Worm (Caenorhabditis elegans) whole organism, late embryonic: Measurements from ENCODE around the gene T24D8.6.

Source experiments
- K02D7.2 ChIP-seq: sonication (generic microtip); optimal IDR thresholded peaks from 2 replicates; lab custom pipeline; 2017; ENCODE audit warnings: mild to moderate bottlenecking, missing genetic modification characterization, missing compliant biosample characterization
- T23F11.4 ChIP-seq: fragments of 200-800 bp; sonication (Bioruptor generic); optimal IDR thresholded peaks from 2 replicates; lab custom pipeline; 2018; ENCODE audit warnings: mild to moderate bottlenecking, missing genetic modification characterization, missing compliant biosample characterization
- ahr-1 ChIP-seq: sonication (generic microtip); optimal IDR thresholded peaks from 2 replicates; lab custom pipeline; 2016; ENCODE audit warnings: missing genetic modification characterization, missing compliant biosample characterization
- ceh-2 ChIP-seq: sonication (generic microtip); optimal IDR thresholded peaks from 2 replicates; lab custom pipeline; 2016; ENCODE audit warnings: missing genotype, missing genetic modification characterization, missing compliant biosample characterization
- ceh-6 ChIP-seq: fragments of 200-800 bp; sonication (Bioruptor generic); optimal IDR thresholded peaks from 2 replicates; lab custom pipeline; 2018; ENCODE audit warnings: mild to moderate bottlenecking, missing genetic modification characterization, missing compliant biosample characterization
- fax-1 ChIP-seq: sonication (generic microtip); optimal IDR thresholded peaks from 2 replicates; lab custom pipeline; 2016; ENCODE audit warnings: missing genotype, missing genetic modification characterization, missing compliant biosample characterization
- hlh-13 ChIP-seq: fragments of 200-800 bp; sonication (Bioruptor generic); optimal IDR thresholded peaks from 2 replicates; lab custom pipeline; 2018; ENCODE audit warnings: mild to moderate bottlenecking, missing genetic modification characterization, missing compliant biosample characterization
- nfya-1 ChIP-seq: sonication (generic microtip); optimal IDR thresholded peaks from 2 replicates; lab custom pipeline; 2017; ENCODE audit warnings: missing genetic modification characterization, mild to moderate bottlenecking, missing compliant biosample characterization, antibody characterized with exemption, moderate library complexity
- nhr-11 ChIP-seq: fragments of 150-350 bp; optimal IDR thresholded peaks from 2 replicates; lab custom pipeline; 2014; ENCODE audit warnings: missing biosample characterization, missing genetic modification characterization
- rnt-1 ChIP-seq: sonication (generic microtip); optimal IDR thresholded peaks from 2 replicates; lab custom pipeline; 2016; ENCODE audit warnings: missing genetic modification characterization, missing compliant biosample characterization

ce11 chrX:2319238-2319637 lies 46.6 kb downstream of the T24D8.6 start, which contains the start of gene aakg-4:
- no peak for TF ChIP-seq fax-1 (tag; lab: Kevin White, UChicago)
- TF ChIP-seq hlh-13 (GFP tag; lab: Kevin White, UChicago), result no peak
- no peak for TF ChIP-seq nfya-1 (tag; lab: Kevin White, UChicago)
- TF ChIP-seq rnt-1 (tag; lab: Kevin White, UChicago), result no peak
- TF ChIP-seq ahr-1 (tag; lab: Kevin White, UChicago), result no peak
- no peak for TF ChIP-seq ceh-6
- TF ChIP-seq nhr-11 (tag; lab: Kevin White, UChicago), result no peak
- TF ChIP-seq ceh-2 (tag; lab: Kevin White, UChicago), result no peak
- no peak for TF ChIP-seq K02D7.2
- no peak for TF ChIP-seq T23F11.4 (GFP tag; lab: Kevin White, UChicago)
